Worm (Caenorhabditis elegans) whole organism, young adult: ENCODE results near the gene C49G7.10.
A peak's percentile ranks its signal among the peaks of the same experiment; 100 is the strongest.

Source experiments
- D2030.7 ChIP-seq: fragments of 200-800 bp; sonication (Bioruptor generic); IDR thresholded peaks from 2 replicates; pipeline ENCODE4 v1.3.6; 2022; ENCODE audit warnings: missing genetic modification reagents, missing genetic modification characterization, missing compliant biosample characterization
- F33H1.4 ChIP-seq: fragments of 200-800 bp; sonication (Bioruptor generic); IDR thresholded peaks from 2 replicates; pipeline ENCODE4 v1.3.6; 2022; ENCODE audit warnings: missing genetic modification reagents, missing genetic modification characterization, missing compliant biosample characterization
- F39B2.1 ChIP-seq: fragments of 200-800 bp; sonication (Bioruptor generic); IDR thresholded peaks from 2 replicates; pipeline ENCODE4 v1.3.6; 2022; ENCODE audit warnings: missing genetic modification reagents, missing genetic modification characterization, missing compliant biosample characterization
- F49E8.2 ChIP-seq: sonication (generic microtip); optimal IDR thresholded peaks from 3 replicates; lab custom pipeline; 2017; ENCODE audit warnings: missing genetic modification characterization, mild to moderate bottlenecking, missing compliant biosample characterization, antibody characterized with exemption, moderate library complexity; ENCODE audit not compliant: insufficient read depth
- Y79H2A.3 ChIP-seq: fragments of 200-800 bp; sonication (Bioruptor generic); conservative IDR thresholded peaks from 2 replicates; pipeline ENCODE4 v1.3.6; 2022; ENCODE audit warnings: missing genetic modification reagents, missing genetic modification characterization, missing compliant biosample characterization
- ZK185.1 ChIP-seq: sonication (generic microtip); optimal IDR thresholded peaks from 2 replicates; lab custom pipeline; 2016; ENCODE audit warnings: mild to moderate bottlenecking, missing genetic modification characterization, missing compliant biosample characterization; ENCODE audit not compliant: poor library complexity, severe bottlenecking
- aptf-2 ChIP-seq: fragments of 200-800 bp; sonication (Bioruptor generic); conservative IDR thresholded peaks from 2 replicates; pipeline ENCODE4 v1.3.6; 2022; ENCODE audit warnings: missing genetic modification reagents, missing genetic modification characterization, missing compliant biosample characterization
- aptf-3 ChIP-seq: fragments of 200-800 bp; sonication (Bioruptor generic); IDR thresholded peaks from 2 replicates; pipeline ENCODE4 v1.3.6; 2022; ENCODE audit warnings: missing genetic modification characterization, missing compliant biosample characterization
- atf-7 ChIP-seq: sonication (generic microtip); optimal IDR thresholded peaks from 2 replicates; lab custom pipeline; 2017; ENCODE audit warnings: mild to moderate bottlenecking, missing genetic modification characterization, missing compliant biosample characterization
- attf-6 ChIP-seq: fragments of 200-800 bp; sonication (Bioruptor generic); IDR thresholded peaks from 2 replicates; pipeline ENCODE4 v1.3.6; 2022; ENCODE audit warnings: missing genetic modification reagents, missing genetic modification characterization, missing compliant biosample characterization
- cebp-1 ChIP-seq, 2 experiments: fragments of 200-800 bp in 1 of 2; sonication (Bioruptor generic) in 1 of 2; sonication (generic microtip) in 1 of 2; IDR thresholded peaks in 1 of 2; optimal IDR thresholded peaks in 1 of 2; 2 replicates each; pipeline versions ENCODE4 v1.3.6 to Lab custom; 2017 to 2022; ENCODE audit warnings: missing compliant biosample characterization in 2 of 2, missing genetic modification characterization in 2 of 2, mild to moderate bottlenecking in 1 of 2, missing genetic modification reagents in 1 of 2, moderate library complexity in 1 of 2
- ceh-100 ChIP-seq: fragments of 200-800 bp; sonication (Bioruptor generic); IDR thresholded peaks from 2 replicates; pipeline ENCODE4 v1.3.6; 2022; ENCODE audit warnings: missing genetic modification reagents, missing genetic modification characterization, missing compliant biosample characterization
- ceh-40 ChIP-seq: fragments of 200-800 bp; sonication (Bioruptor generic); IDR thresholded peaks from 2 replicates; pipeline ENCODE4 v1.3.6; 2022; ENCODE audit warnings: missing genetic modification characterization, missing compliant biosample characterization
- ceh-91 ChIP-seq: fragments of 200-800 bp; sonication (Bioruptor generic); IDR thresholded peaks from 2 replicates; pipeline ENCODE4 v1.3.6; 2022; ENCODE audit warnings: missing genetic modification reagents, missing genetic modification characterization, missing compliant biosample characterization
- dpl-1 ChIP-seq: fragments of 150-350 bp; optimal IDR thresholded peaks from 2 replicates; lab custom pipeline; 2014; ENCODE audit warnings: missing biosample characterization, missing genetic modification reagents, missing genetic modification characterization
- efl-1 ChIP-seq: fragments of 150-350 bp; optimal IDR thresholded peaks from 2 replicates; lab custom pipeline; 2014; ENCODE audit warnings: missing biosample characterization, missing genetic modification reagents, missing genetic modification characterization
- gei-17 ChIP-seq: fragments of 200-800 bp; sonication (Bioruptor generic); optimal IDR thresholded peaks from 2 replicates; lab custom pipeline; 2018; ENCODE audit warnings: mild to moderate bottlenecking, missing genetic modification characterization, missing compliant biosample characterization
- him-1 ChIP-seq: sonication (generic microtip); optimal IDR thresholded peaks from 2 replicates; lab custom pipeline; 2016; ENCODE audit warnings: missing genotype, missing genetic modification reagents, missing genetic modification characterization, missing compliant biosample characterization
- hlh-26 ChIP-seq: fragments of 200-800 bp; sonication (Bioruptor generic); conservative IDR thresholded peaks from 2 replicates; pipeline ENCODE4 v1.3.6; 2022; ENCODE audit warnings: missing genetic modification reagents, missing genetic modification characterization, missing compliant biosample characterization
- hmg-1.2 ChIP-seq: fragments of 200-800 bp; sonication (Bioruptor generic); IDR thresholded peaks from 2 replicates; pipeline ENCODE4 v1.3.6; 2022; ENCODE audit warnings: missing genetic modification reagents, missing genetic modification characterization, missing compliant biosample characterization
- hrde-1 ChIP-seq: sonication (generic microtip); optimal IDR thresholded peaks from 2 replicates; lab custom pipeline; 2016; ENCODE audit warnings: missing genetic modification characterization, mild to moderate bottlenecking, missing compliant biosample characterization, moderate library complexity, missing genotype, missing genetic modification reagents, borderline replicate concordance
- hsf-1 ChIP-seq: fragments of 200-800 bp; sonication (Bioruptor generic); IDR thresholded peaks from 2 replicates; pipeline ENCODE4 v1.3.6; 2022; ENCODE audit warnings: missing genetic modification reagents, missing genetic modification characterization, missing compliant biosample characterization
- lag-1 ChIP-seq: fragments of 200-800 bp; sonication (Bioruptor generic); IDR thresholded peaks from 2 replicates; pipeline ENCODE4 v1.3.6; 2022; ENCODE audit warnings: missing genetic modification reagents, missing genetic modification characterization, missing compliant biosample characterization
- lin-40 ChIP-seq: sonication (generic microtip); optimal IDR thresholded peaks from 2 replicates; lab custom pipeline; 2016; ENCODE audit warnings: missing genetic modification characterization, mild to moderate bottlenecking, missing compliant biosample characterization, missing genotype, missing genetic modification reagents
- lsl-1 ChIP-seq: fragments of 200-800 bp; sonication (Bioruptor generic); optimal IDR thresholded peaks from 2 replicates; lab custom pipeline; 2018; ENCODE audit warnings: mild to moderate bottlenecking, missing genetic modification characterization, moderate library complexity, missing compliant biosample characterization
- madf-10 ChIP-seq: sonication (generic microtip); optimal IDR thresholded peaks from 2 replicates; lab custom pipeline; 2016; ENCODE audit warnings: mild to moderate bottlenecking, missing genetic modification characterization, missing compliant biosample characterization
- madf-6 ChIP-seq: fragments of 200-800 bp; sonication (Bioruptor generic); IDR thresholded peaks from 2 replicates; pipeline ENCODE4 v1.3.6; 2022; ENCODE audit warnings: missing genetic modification reagents, missing genetic modification characterization, missing compliant biosample characterization
- madf-8 ChIP-seq: fragments of 200-800 bp; sonication (Bioruptor generic); conservative IDR thresholded peaks from 2 replicates; pipeline ENCODE4 v1.3.6; 2022; ENCODE audit warnings: missing genetic modification reagents, missing genetic modification characterization, missing compliant biosample characterization
- mes-4 ChIP-seq: sonication (generic microtip); optimal IDR thresholded peaks from 2 replicates; lab custom pipeline; 2016; ENCODE audit warnings: missing genotype, missing genetic modification characterization, missing compliant biosample characterization
- nfyb-1 ChIP-seq: fragments of 200-800 bp; sonication (Bioruptor generic); IDR thresholded peaks from 2 replicates; pipeline ENCODE4 v1.3.6; 2022; ENCODE audit warnings: missing genetic modification reagents, missing genetic modification characterization, missing compliant biosample characterization
- nhr-179 ChIP-seq: sonication (generic microtip); optimal IDR thresholded peaks from 2 replicates; lab custom pipeline; 2016; ENCODE audit warnings: mild to moderate bottlenecking, missing genetic modification characterization, missing compliant biosample characterization
- pbrm-1 ChIP-seq: fragments of 200-800 bp; sonication (Bioruptor generic); IDR thresholded peaks from 2 replicates; pipeline ENCODE4 v1.3.6; 2022; ENCODE audit warnings: missing genetic modification reagents, missing genetic modification characterization, missing compliant biosample characterization
- rec-8 ChIP-seq, 2 experiments: sonication (generic microtip); optimal IDR thresholded peaks; 2 replicates each; lab custom pipeline; 2016; ENCODE audit warnings: mild to moderate bottlenecking in 2 of 2, missing genetic modification characterization in 2 of 2, missing genetic modification reagents in 2 of 2, missing genotype in 2 of 2, missing biosample characterization in 1 of 2, missing compliant biosample characterization in 1 of 2, moderate library complexity in 1 of 2
- sdz-38 ChIP-seq: sonication (generic microtip); optimal IDR thresholded peaks from 2 replicates; lab custom pipeline; 2016; ENCODE audit warnings: missing genotype, missing genetic modification characterization, missing compliant biosample characterization
- snpc-3.4 ChIP-seq: sonication (generic microtip); optimal IDR thresholded peaks from 2 replicates; lab custom pipeline; 2017; ENCODE audit warnings: missing genetic modification characterization, mild to moderate bottlenecking, missing compliant biosample characterization, antibody characterized with exemption, moderate library complexity, missing genotype, missing genetic modification reagents
- somi-1 ChIP-seq: fragments of 200-800 bp; sonication (Bioruptor generic); optimal IDR thresholded peaks from 2 replicates; lab custom pipeline; 2018; ENCODE audit warnings: mild to moderate bottlenecking, missing genetic modification characterization, missing compliant biosample characterization
- tlf-1 ChIP-seq: fragments of 200-800 bp; sonication (Bioruptor generic); optimal IDR thresholded peaks from 2 replicates; lab custom pipeline; 2018; ENCODE audit warnings: mild to moderate bottlenecking, missing genetic modification characterization, missing compliant biosample characterization
- xnd-1 ChIP-seq: sonication (generic microtip); optimal IDR thresholded peaks from 2 replicates; lab custom pipeline; 2016; ENCODE audit warnings: missing genotype, missing genetic modification reagents, missing genetic modification characterization, missing compliant biosample characterization
- ztf-25 ChIP-seq: fragments of 200-800 bp; sonication (Bioruptor generic); IDR thresholded peaks from 2 replicates; pipeline ENCODE4 v1.3.6; 2022; ENCODE audit warnings: missing genetic modification reagents, missing genetic modification characterization, missing compliant biosample characterization
- ztf-6 ChIP-seq: fragments of 200-800 bp; sonication (Bioruptor generic); IDR thresholded peaks from 2 replicates; pipeline ENCODE4 v1.3.6; 2022; ENCODE audit warnings: missing genetic modification reagents, missing genetic modification characterization, missing compliant biosample characterization

Gene C49G7.10

ce11 chrV:4004577-4004976, 37.2 kb downstream of the C49G7.10 start:
- 0 out of 2 replicates have a peak, but pooled peaks have one; percentile 10 for TF ChIP-seq ceh-100 (GFP tag; lab: Robert Waterston, UW)
- TF ChIP-seq ceh-91: 0 out of 2 replicates have a peak, but pooled peaks have one; percentile 17
- TF ChIP-seq ztf-6 (GFP tag; lab: Robert Waterston, UW): no peak
- TF ChIP-seq mes-4 (tag; lab: Kevin White, UChicago): no peak
- 0 out of 2 replicates have a peak, but pooled peaks have one; percentile 35 for TF ChIP-seq aptf-2 (GFP tag; lab: Robert Waterston, UW)
- TF ChIP-seq xnd-1 (tag; lab: Kevin White, UChicago): peak; percentile 90
- TF ChIP-seq hsf-1 (GFP tag; lab: Robert Waterston, UW): peak; percentile 58; the same call in 1 of the 2 replicates
- TF ChIP-seq D2030.7 (GFP tag; lab: Robert Waterston, UW): peak; percentile 46; the same call in 1 of the 2 replicates
- no peak for TF ChIP-seq madf-10 (tag; lab: Kevin White, UChicago)
- no peak for TF ChIP-seq lag-1 (GFP tag; lab: Robert Waterston, UW)
- TF ChIP-seq madf-6: peak; percentile 96
- TF ChIP-seq hmg-1.2 (GFP tag; lab: Robert Waterston, UW): peak; percentile 77
- no peak for TF ChIP-seq somi-1 (GFP tag; lab: Kevin White, UChicago)
- TF ChIP-seq nhr-179 (tag; lab: Kevin White, UChicago): no peak
- TF ChIP-seq tlf-1: no peak
- peak; percentile 93 for TF ChIP-seq madf-8
- peak; percentile 30; the same call in 1 of the 2 replicates for TF ChIP-seq F33H1.4 (GFP tag; lab: Robert Waterston, UW)
- peak; percentile 88 for TF ChIP-seq efl-1 (GFP tag; lab: Kevin White, UChicago)
- TF ChIP-seq lin-40 (tag; lab: Kevin White, UChicago): no peak
- peak; percentile 62 for TF ChIP-seq dpl-1 (GFP tag; lab: Kevin White, UChicago)
- TF ChIP-seq, all 124 proteins: peak for 12

DNA sequence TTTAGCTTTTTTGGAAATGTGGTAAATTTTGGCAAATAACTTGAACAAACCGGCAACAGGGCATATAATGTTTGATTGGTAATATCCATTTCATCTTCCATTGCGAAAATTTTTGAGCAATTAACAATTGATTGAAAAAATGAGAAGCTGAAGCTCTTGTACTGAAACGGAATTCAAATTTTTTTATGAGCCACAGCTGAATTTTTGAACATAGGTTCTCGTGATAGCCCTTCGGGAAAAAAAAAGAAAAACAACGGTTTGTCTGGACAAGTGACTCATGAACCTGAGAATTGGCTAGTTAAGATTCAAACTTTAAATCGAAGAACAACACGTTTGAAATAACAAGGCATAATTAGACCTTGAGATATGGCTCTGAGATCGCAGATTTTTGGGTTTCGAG, 46.0 kb downstream of the C49G7.10 start, which contains the start of gene srx-62:
TSS of gene srx-62 (minus strand) at position 101 of the 400 bp plus-strand sequence.
- TF ChIP-seq ztf-25 (GFP tag; lab: Robert Waterston, UW) (no peak), atf-7 (tag; lab: Kevin White, UChicago) (no peak), F33H1.4 (GFP tag; lab: Robert Waterston, UW) (no peak), cebp-1 (GFP tag; IDR thresholded peaks at IDR 0.05; lab: Robert Waterston, UW) (no peak), cebp-1 (tag; optimal IDR thresholded peaks at IDR 0.05; lab: Kevin White, UChicago) (no peak), hlh-26 (GFP tag; lab: Robert Waterston, UW) (no peak), nfyb-1 (GFP tag; lab: Robert Waterston, UW) (no peak), snpc-3.4 (no peak), hsf-1 (GFP tag; lab: Robert Waterston, UW) (no peak), lsl-1 (GFP tag; lab: Kevin White, UChicago) (no peak), F49E8.2 (tag; lab: Kevin White, UChicago) (no peak), hrde-1 (tag; lab: Kevin White, UChicago) (no peak), Y79H2A.3 (GFP tag; lab: Robert Waterston, UW) (no peak), ceh-40 (GFP tag; lab: Robert Waterston, UW) (no peak), rec-8 (tag; optimal IDR thresholded peaks at IDR 0.05; lab: Kevin White, UChicago) (no peak), pbrm-1 (GFP tag; lab: Robert Waterston, UW) (no peak), aptf-3 (GFP tag; lab: Robert Waterston, UW) (no peak)

DNA sequence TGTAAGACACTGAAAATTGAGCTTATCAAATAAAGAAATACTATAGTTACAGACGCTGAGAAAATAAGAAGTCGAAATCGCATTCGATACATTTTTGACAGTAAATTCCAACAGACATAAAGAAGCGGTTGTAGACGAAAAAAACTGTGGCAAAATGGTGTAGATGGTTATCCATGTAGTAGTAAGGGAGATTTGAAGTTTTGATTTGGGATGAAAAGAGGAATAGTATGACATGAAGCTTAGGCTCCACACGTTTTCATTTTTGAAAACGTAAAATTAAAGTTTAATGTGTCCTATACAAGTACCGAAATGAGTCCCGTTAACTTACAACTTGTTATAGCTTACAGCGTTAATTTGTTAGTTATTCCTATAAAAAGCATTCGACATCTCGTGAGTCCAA, 47.8 kb downstream of the C49G7.10 start, which contains the start of gene K09D9.9:
TSS of gene K09D9.9 (minus strand) at position 101 of the 400 bp plus-strand sequence.
- no peak for TF ChIP-seq attf-6 (GFP tag; lab: Robert Waterston, UW)
- TF ChIP-seq lsl-1 (GFP tag; lab: Kevin White, UChicago): no peak
- no peak for TF ChIP-seq him-1 (tag; lab: Kevin White, UChicago)
- no peak for TF ChIP-seq somi-1 (GFP tag; lab: Kevin White, UChicago)
- no peak for TF ChIP-seq D2030.7 (GFP tag; lab: Robert Waterston, UW)
- TF ChIP-seq tlf-1: no peak
- no peak for TF ChIP-seq sdz-38 (tag; lab: Kevin White, UChicago)
- no peak for TF ChIP-seq F33H1.4 (GFP tag; lab: Robert Waterston, UW)
- TF ChIP-seq ZK185.1: no peak
- no peak for TF ChIP-seq gei-17 (GFP tag; lab: Kevin White, UChicago)
- TF ChIP-seq F39B2.1 (GFP tag; lab: Robert Waterston, UW): no peak
